Fruit fly (Drosophila melanogaster) whole organism, prepupa: ENCODE results near the gene CG17078.
A peak's percentile ranks its signal among the peaks of the same experiment; 100 is the strongest.

ENCODE experiments used
- Blimp-1 ChIP-seq: fragments of 200-800 bp; sonication (Bioruptor generic); optimal IDR thresholded peaks from 3 replicates; lab custom pipeline; 2017; ENCODE audit warnings: missing biosample characterization, missing genetic modification characterization, mild to moderate bottlenecking, moderate library complexity, missing genetic modification reagents
- CG10631 ChIP-seq: fragments of 200-800 bp; sonication (Bioruptor generic); optimal IDR thresholded peaks from 2 replicates; lab custom pipeline; 2016; ENCODE audit warnings: missing biosample characterization, missing genetic modification characterization
- CG10669 ChIP-seq: fragments of 200-800 bp; sonication (Bioruptor generic); optimal IDR thresholded peaks from 3 replicates; lab custom pipeline; 2018; ENCODE audit warnings: missing biosample characterization, mild to moderate bottlenecking, missing genetic modification characterization, moderate library complexity
- CG11762 ChIP-seq: fragments of 200-800 bp; sonication (Bioruptor generic); optimal IDR thresholded peaks from 3 replicates; lab custom pipeline; 2016; ENCODE audit warnings: missing biosample characterization, missing genetic modification characterization; ENCODE audit not compliant: insufficient read depth
- CG11902 ChIP-seq: fragments of 200-800 bp; sonication (Bioruptor generic); optimal IDR thresholded peaks from 3 replicates; lab custom pipeline; 2016; ENCODE audit warnings: missing biosample characterization, missing genetic modification characterization
- CG15336 ChIP-seq: fragments of 200-800 bp; sonication (Bioruptor generic); IDR thresholded peaks from 2 replicates; pipeline ENCODE4 v1.3.6; 2022; ENCODE audit warnings: missing biosample characterization, missing genetic modification characterization
- CG1621 ChIP-seq: fragments of 200-800 bp; sonication (Bioruptor generic); optimal IDR thresholded peaks from 3 replicates; lab custom pipeline; 2018; ENCODE audit warnings: missing biosample characterization, mild to moderate bottlenecking, missing genetic modification characterization
- CG3032 ChIP-seq: fragments of 200-800 bp; optimal IDR thresholded peaks from 2 replicates; lab custom pipeline; 2019; ENCODE audit warnings: missing biosample characterization, mild to moderate bottlenecking, missing genetic modification characterization, moderate library complexity
- CG31627 ChIP-seq: fragments of 200-800 bp; sonication (Bioruptor generic); optimal IDR thresholded peaks from 3 replicates; lab custom pipeline; 2016; ENCODE audit warnings: missing biosample characterization, missing genetic modification characterization
- CG32006 ChIP-seq: fragments of 200-800 bp; sonication (Bioruptor generic); optimal IDR thresholded peaks from 3 replicates; lab custom pipeline; 2017; ENCODE audit warnings: missing biosample characterization, mild to moderate bottlenecking, missing genetic modification characterization
- CG34406 ChIP-seq: fragments of 200-800 bp; sonication (Bioruptor generic); optimal IDR thresholded peaks from 3 replicates; lab custom pipeline; 2016; ENCODE audit warnings: missing biosample characterization, missing genetic modification characterization
- CG3919 ChIP-seq: fragments of 200-800 bp; sonication (Bioruptor generic); optimal IDR thresholded peaks from 3 replicates; lab custom pipeline; 2016; ENCODE audit warnings: missing biosample characterization, missing genetic modification characterization
- CG4318 ChIP-seq: fragments of 200-800 bp; sonication (Bioruptor generic); optimal IDR thresholded peaks from 3 replicates; lab custom pipeline; 2017; ENCODE audit warnings: missing biosample characterization, mild to moderate bottlenecking, missing genetic modification characterization
- CG6163 ChIP-seq: fragments of 200-800 bp; sonication (Bioruptor generic); IDR thresholded peaks from 3 replicates; pipeline ENCODE4 v1.3.6; 2022; ENCODE audit warnings: missing biosample characterization, missing genetic modification characterization
- CG6792 ChIP-seq: fragments of 200-800 bp; sonication (Bioruptor generic); optimal IDR thresholded peaks from 3 replicates; lab custom pipeline; 2016; ENCODE audit warnings: missing biosample characterization, missing genetic modification characterization
- CG6808 ChIP-seq: fragments of 200-800 bp; sonication (Bioruptor generic); optimal IDR thresholded peaks from 3 replicates; lab custom pipeline; 2017; ENCODE audit warnings: missing biosample characterization, missing genetic modification characterization, mild to moderate bottlenecking, moderate library complexity, missing genetic modification reagents
- CG6854 ChIP-seq: fragments of 200-800 bp; sonication (Bioruptor generic); optimal IDR thresholded peaks from 2 replicates; lab custom pipeline; 2017; ENCODE audit warnings: missing biosample characterization, mild to moderate bottlenecking, missing genetic modification characterization
- CG7368 ChIP-seq: fragments of 200-800 bp; sonication (Bioruptor generic); optimal IDR thresholded peaks from 3 replicates; lab custom pipeline; 2016; ENCODE audit warnings: missing biosample characterization, missing genetic modification characterization
- CG8319 ChIP-seq: fragments of 200-800 bp; sonication (Bioruptor generic); optimal IDR thresholded peaks from 3 replicates; lab custom pipeline; 2016; ENCODE audit warnings: missing biosample characterization, missing genetic modification characterization
- CG8632 ChIP-seq: fragments of 200-800 bp; sonication (Bioruptor generic); optimal IDR thresholded peaks from 3 replicates; lab custom pipeline; 2016; ENCODE audit warnings: missing biosample characterization, missing genetic modification characterization
- CG9139 ChIP-seq: fragments of 200-800 bp; sonication (Bioruptor generic); optimal IDR thresholded peaks from 3 replicates; lab custom pipeline; 2017; ENCODE audit warnings: missing biosample characterization, mild to moderate bottlenecking, missing genetic modification characterization
- Eip75B ChIP-seq: fragments of 200-800 bp; sonication (Bioruptor generic); optimal IDR thresholded peaks from 3 replicates; lab custom pipeline; 2016; ENCODE audit warnings: missing biosample characterization, missing genetic modification characterization
- Eip78C ChIP-seq: fragments of 200-800 bp; sonication (Bioruptor generic); peaks from one replicate; lab custom pipeline; 2016; ENCODE audit warnings: missing biosample characterization, missing genetic modification characterization
- Eip93F ChIP-seq: fragments of 200-800 bp; sonication (Bioruptor generic); optimal IDR thresholded peaks from 2 replicates; lab custom pipeline; 2016; ENCODE audit warnings: missing biosample characterization, mild to moderate bottlenecking, missing genetic modification characterization
- Ets21C ChIP-seq: fragments of 200-800 bp; sonication (Bioruptor generic); optimal IDR thresholded peaks from 3 replicates; lab custom pipeline; 2016; ENCODE audit warnings: missing biosample characterization, missing genetic modification characterization
- Hr38 ChIP-seq: sonication (Bioruptor generic); optimal IDR thresholded peaks from 2 replicates; lab custom pipeline; 2016; ENCODE audit warnings: missing biosample characterization, missing genetic modification characterization
- Hr39 ChIP-seq: fragments of 200-800 bp; sonication (Bioruptor generic); optimal IDR thresholded peaks from 2 replicates; lab custom pipeline; 2016; ENCODE audit warnings: missing biosample characterization, missing genetic modification characterization
- Hr4 ChIP-seq: fragments of 200-800 bp; sonication (Bioruptor generic); optimal IDR thresholded peaks from 3 replicates; lab custom pipeline; 2016; ENCODE audit warnings: missing biosample characterization, missing genetic modification characterization
- Lpt ChIP-seq: fragments of 200-800 bp; sonication (Bioruptor generic); optimal IDR thresholded peaks from 3 replicates; lab custom pipeline; 2016; ENCODE audit warnings: missing biosample characterization, missing genetic modification characterization
- Met ChIP-seq: fragments of 200-800 bp; sonication (Bioruptor generic); optimal IDR thresholded peaks from 3 replicates; lab custom pipeline; 2016; ENCODE audit warnings: missing biosample characterization, missing genetic modification characterization
- OdsH ChIP-seq: fragments of 200-800 bp; sonication (Bioruptor generic); optimal IDR thresholded peaks from 3 replicates; lab custom pipeline; 2016; ENCODE audit warnings: missing biosample characterization, missing genetic modification characterization
- Smox ChIP-seq: fragments of 200-800 bp; sonication (Bioruptor generic); optimal IDR thresholded peaks from 3 replicates; lab custom pipeline; 2016; ENCODE audit warnings: missing biosample characterization, missing genetic modification characterization
- Sox102F ChIP-seq: fragments of 200-800 bp; sonication (Bioruptor generic); optimal IDR thresholded peaks from 2 replicates; lab custom pipeline; 2016; ENCODE audit warnings: missing biosample characterization, mild to moderate bottlenecking, missing genetic modification characterization
- Sox14 ChIP-seq: fragments of 200-800 bp; sonication (Bioruptor generic); optimal IDR thresholded peaks from 3 replicates; lab custom pipeline; 2016; ENCODE audit warnings: missing biosample characterization, missing genetic modification characterization
- acj6 ChIP-seq: fragments of 200-800 bp; sonication (Bioruptor generic); optimal IDR thresholded peaks from 3 replicates; lab custom pipeline; 2016; ENCODE audit warnings: missing biosample characterization, missing genetic modification characterization
- cyc ChIP-seq: fragments of 200-800 bp; sonication (Bioruptor generic); optimal IDR thresholded peaks from 3 replicates; lab custom pipeline; 2016; ENCODE audit warnings: missing biosample characterization, missing genetic modification characterization
- dsx ChIP-seq: fragments of 200-800 bp; optimal IDR thresholded peaks from 3 replicates; lab custom pipeline; 2019; ENCODE audit warnings: missing biosample characterization, mild to moderate bottlenecking, missing genetic modification characterization, moderate library complexity; ENCODE audit not compliant: poor library complexity, severe bottlenecking
- eg ChIP-seq: fragments of 200-800 bp; sonication (Bioruptor generic); IDR thresholded peaks from 3 replicates; pipeline ENCODE4 v1.3.6; 2022; ENCODE audit warnings: missing biosample characterization, missing genetic modification characterization
- esn ChIP-seq: fragments of 200-800 bp; sonication (Bioruptor generic); optimal IDR thresholded peaks from 2 replicates; lab custom pipeline; 2016; ENCODE audit warnings: missing biosample characterization, mild to moderate bottlenecking, missing genetic modification characterization, moderate library complexity
- fd59A ChIP-seq: fragments of 200-800 bp; sonication (Bioruptor generic); optimal IDR thresholded peaks from 2 replicates; lab custom pipeline; 2017; ENCODE audit warnings: missing biosample characterization, mild to moderate bottlenecking, missing genetic modification characterization, missing genetic modification reagents
- fkh ChIP-seq: fragments of 200-800 bp; sonication (Bioruptor generic); optimal IDR thresholded peaks from 3 replicates; lab custom pipeline; 2017; ENCODE audit warnings: missing biosample characterization, mild to moderate bottlenecking, missing genetic modification characterization, moderate library complexity
- lz ChIP-seq: fragments of 200-800 bp; sonication (Bioruptor generic); optimal IDR thresholded peaks from 3 replicates; lab custom pipeline; 2016; ENCODE audit warnings: missing biosample characterization, missing genetic modification characterization
- pdm3 ChIP-seq: fragments of 200-800 bp; sonication (Bioruptor generic); optimal IDR thresholded peaks from 3 replicates; lab custom pipeline; 2016; ENCODE audit warnings: missing biosample characterization, missing genetic modification characterization
- salr ChIP-seq, 2 experiments: fragments of 200-800 bp; sonication (Bioruptor generic); optimal IDR thresholded peaks; 3 replicates each; lab custom pipeline; 2016 to 2018; ENCODE audit warnings: missing biosample characterization in 2 of 2, missing genetic modification characterization in 2 of 2, mild to moderate bottlenecking in 1 of 2
- spab ChIP-seq: fragments of 200-800 bp; sonication (Bioruptor generic); optimal IDR thresholded peaks from 2 replicates; lab custom pipeline; 2017; ENCODE audit warnings: missing biosample characterization, mild to moderate bottlenecking, missing genetic modification characterization, missing genetic modification reagents
- svp ChIP-seq: fragments of 200-800 bp; sonication (Bioruptor generic); peaks from one replicate; lab custom pipeline; 2016; ENCODE audit warnings: missing biosample characterization, missing genetic modification characterization
- topi ChIP-seq: fragments of 200-800 bp; sonication (Bioruptor generic); optimal IDR thresholded peaks from 3 replicates; lab custom pipeline; 2016; ENCODE audit warnings: missing biosample characterization, missing genetic modification characterization

Gene CG17078

DNA sequence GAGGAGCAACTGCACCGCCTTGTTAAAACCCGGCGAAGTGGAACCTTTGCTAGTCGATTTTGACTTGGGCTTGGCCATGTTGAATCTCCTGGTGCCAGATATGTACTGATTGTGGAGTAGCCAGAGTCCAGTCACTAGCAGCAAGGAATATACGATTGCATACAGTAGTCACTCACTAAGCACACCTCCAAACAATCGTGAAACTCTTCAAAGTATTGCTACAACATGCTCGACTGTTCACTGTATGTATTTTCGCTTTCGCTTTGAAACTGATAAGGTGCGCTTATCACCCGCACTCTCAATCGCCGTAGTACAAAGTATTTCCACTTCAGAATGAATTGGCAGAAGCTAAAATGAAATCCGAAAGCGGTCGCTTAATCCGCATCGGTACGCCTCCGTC, 8.4 kb upstream of the CG17078 start (continued):
- TF ChIP-seq eg (GFP tag; lab: Robert Waterston, UW) (peak; percentile 73; the same call in 2 of the 3 replicates), CG7368 (GFP tag; lab: Kevin White, UChicago) (peak; percentile 78), CG8319 (GFP tag; lab: Kevin White, UChicago) (peak; percentile 44), CG8632 (GFP tag; lab: Kevin White, UChicago) (peak; percentile 67), spab (GFP tag; lab: Kevin White, UChicago) (peak; percentile 46), topi (GFP tag; lab: Kevin White, UChicago) (peak; percentile 81), Lpt (GFP tag; lab: Kevin White, UChicago) (peak; percentile 8), CG10669 (GFP tag; lab: Kevin White, UChicago) (peak; percentile 67), Hr38 (GFP tag; lab: Kevin White, UChicago) (no peak), Hr39 (peak; percentile 84), Ets21C (GFP tag; lab: Kevin White, UChicago) (peak; percentile 66), CG32006 (GFP tag; lab: Kevin White, UChicago) (peak; percentile 54), CG6854 (GFP tag; lab: Kevin White, UChicago) (peak; percentile 86), CG6792 (GFP tag; lab: Kevin White, UChicago) (peak; percentile 78), Hr4 (GFP tag; lab: Kevin White, UChicago) (peak; percentile 75), CG4318 (no peak), Eip75B (GFP tag; lab: Kevin White, UChicago) (peak; percentile 84), salr (GFP tag; optimal IDR thresholded peaks at IDR 0.05; lab: Kevin White, UChicago) (peak in 1 of 2 experiments; percentile 48), CG9139 (GFP tag; lab: Kevin White, UChicago) (peak; percentile 58), Smox (GFP tag; lab: Kevin White, UChicago) (no peak), Eip78C (GFP tag; lab: Kevin White, UChicago) (peak; percentile 91), dsx (GFP tag; lab: Kevin White, UChicago) (peak; percentile 88), CG11902 (GFP tag; lab: Kevin White, UChicago) (peak; percentile 46), svp (GFP tag; lab: Kevin White, UChicago) (peak; percentile 95), Eip93F (GFP tag; lab: Kevin White, UChicago) (peak; percentile 92), CG3032 (tag; lab: Kevin White, UChicago) (peak; percentile 40), esn (peak; percentile 88), Blimp-1 (GFP tag; lab: Kevin White, UChicago) (no peak), CG10631 (GFP tag; lab: Kevin White, UChicago) (peak; percentile 52), CG15336 (GFP tag; lab: Robert Waterston, UW) (peak; percentile 70), CG31627 (GFP tag; lab: Kevin White, UChicago) (peak; percentile 82), CG11762 (GFP tag; lab: Kevin White, UChicago) (peak; percentile 62), fd59A (GFP tag; lab: Kevin White, UChicago) (no peak), CG1621 (tag; lab: Kevin White, UChicago) (peak; percentile 74), CG6163 (GFP tag; lab: Robert Waterston, UW) (peak; percentile 73)
- TF ChIP-seq, all 60 proteins: peak for 52

DNA sequence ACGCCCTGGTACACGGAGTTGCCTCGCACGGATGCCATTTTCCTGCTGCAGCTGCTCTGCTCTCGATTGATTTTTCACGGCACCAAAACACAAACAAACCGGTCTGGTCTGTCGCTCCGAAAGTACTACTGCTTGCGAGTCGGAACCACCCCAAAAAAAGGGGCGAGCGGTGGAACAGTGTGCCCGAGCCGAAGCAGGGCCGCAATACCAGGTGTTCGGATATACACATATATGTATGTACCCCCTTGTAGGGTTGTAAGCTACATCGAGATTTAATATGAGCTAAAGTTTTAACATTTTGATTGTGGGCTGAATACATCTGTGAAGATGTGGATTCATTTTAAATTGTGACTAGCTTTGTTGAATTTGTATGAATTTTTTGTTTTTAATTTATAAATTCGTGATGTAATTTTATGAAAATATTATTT, 7.6 kb upstream of the CG17078 start:
- TF ChIP-seq svp (GFP tag; lab: Kevin White, UChicago) (peak; percentile 27), CG34406 (GFP tag; lab: Kevin White, UChicago) (peak; percentile 35), Sox14 (peak; percentile 64), CG15336 (GFP tag; lab: Robert Waterston, UW) (no peak), fkh (GFP tag; lab: Kevin White, UChicago) (peak; percentile 6), CG31627 (GFP tag; lab: Kevin White, UChicago) (peak; percentile 52), CG6854 (GFP tag; lab: Kevin White, UChicago) (peak; percentile 60), dsx (GFP tag; lab: Kevin White, UChicago) (peak; percentile 43), Met (GFP tag; lab: Kevin White, UChicago) (peak; percentile 65), CG9139 (GFP tag; lab: Kevin White, UChicago) (peak; percentile 42), CG1621 (tag; lab: Kevin White, UChicago) (peak; percentile 28), CG3919 (GFP tag; lab: Kevin White, UChicago) (peak; percentile 59), lz (peak; percentile 48), CG6792 (GFP tag; lab: Kevin White, UChicago) (no peak), CG6163 (GFP tag; lab: Robert Waterston, UW) (peak; percentile 66; the same call in 2 of the 3 replicates), Hr38 (GFP tag; lab: Kevin White, UChicago) (no peak), acj6 (peak; percentile 53), pdm3 (GFP tag; lab: Kevin White, UChicago) (peak; percentile 47), OdsH (peak; percentile 42), cyc (GFP tag; lab: Kevin White, UChicago) (peak; percentile 39), esn (peak; percentile 61), salr (GFP tag; optimal IDR thresholded peaks at IDR 0.05; lab: Kevin White, UChicago) (peak in 1 of 2 experiments; percentile 17), Hr4 (GFP tag; lab: Kevin White, UChicago) (no peak), Lpt (GFP tag; lab: Kevin White, UChicago) (no peak), CG6808 (no peak), Blimp-1 (GFP tag; lab: Kevin White, UChicago) (peak; percentile 1), topi (GFP tag; lab: Kevin White, UChicago) (peak; percentile 45), Eip93F (GFP tag; lab: Kevin White, UChicago) (no peak), Sox102F (no peak)
